Worm (Caenorhabditis elegans) whole organism, early embryonic: ENCODE measurements around the gene C16C8.17.
"Not testable (repeated sequence)": the region's sequence is repeated elsewhere in the genome, so short reads cannot be mapped to it uniquely, and the experiment has no call there.

Source experiments
- B0310.2 ChIP-seq: sonication (generic microtip); optimal IDR thresholded peaks from 2 replicates; lab custom pipeline; 2016; ENCODE audit warnings: mild to moderate bottlenecking, missing genetic modification characterization, missing compliant biosample characterization
- F13C5.2 ChIP-seq: sonication (generic microtip); optimal IDR thresholded peaks from 2 replicates; lab custom pipeline; 2017; ENCODE audit warnings: mild to moderate bottlenecking, missing genetic modification characterization, inconsistent platforms, missing compliant biosample characterization
- aly-1 ChIP-seq: sonication (generic microtip); optimal IDR thresholded peaks from 2 replicates; lab custom pipeline; 2016; ENCODE audit warnings: missing genetic modification characterization, missing compliant biosample characterization
- ama-1 ChIP-seq: fragments of 150-350 bp; optimal IDR thresholded peaks from 2 replicates; lab custom pipeline; 2014
- ceh-13 ChIP-seq: fragments of 200-800 bp; sonication (Bioruptor generic); optimal IDR thresholded peaks from 2 replicates; lab custom pipeline; 2018; ENCODE audit warnings: mild to moderate bottlenecking, missing genetic modification characterization, missing compliant biosample characterization
- ceh-36 ChIP-seq: sonication (generic microtip); optimal IDR thresholded peaks from 2 replicates; lab custom pipeline; 2016; ENCODE audit warnings: missing genetic modification characterization, inconsistent platforms, missing compliant biosample characterization
- ets-7 ChIP-seq: sonication (generic microtip); optimal IDR thresholded peaks from 2 replicates; lab custom pipeline; 2016; ENCODE audit warnings: missing genotype, missing genetic modification characterization, missing compliant biosample characterization
- flt-1 ChIP-seq: fragments of 200-800 bp; sonication (Bioruptor generic); IDR thresholded peaks from 2 replicates; pipeline ENCODE4 v1.3.6; 2022; ENCODE audit warnings: missing genetic modification characterization, missing compliant biosample characterization
- hmbx-1 ChIP-seq: sonication (generic microtip); optimal IDR thresholded peaks from 2 replicates; lab custom pipeline; 2016; ENCODE audit warnings: mild to moderate bottlenecking, missing genetic modification characterization, missing compliant biosample characterization
- hmg-4 ChIP-seq: fragments of 200-800 bp; sonication (Bioruptor generic); optimal IDR thresholded peaks from 2 replicates; lab custom pipeline; 2018; ENCODE audit warnings: mild to moderate bottlenecking, missing genetic modification characterization, missing compliant biosample characterization
- hnd-1 ChIP-seq: sonication (generic microtip); optimal IDR thresholded peaks from 2 replicates; lab custom pipeline; 2016; ENCODE audit warnings: missing genetic modification characterization, missing compliant biosample characterization
- pes-1 ChIP-seq: fragments of 200-800 bp; sonication (Bioruptor generic); IDR thresholded peaks from 2 replicates; pipeline ENCODE4 v1.3.6; 2022; ENCODE audit warnings: missing genetic modification reagents, missing genetic modification characterization, missing compliant biosample characterization
- scrt-1 ChIP-seq: fragments of 200-800 bp; sonication (Bioruptor generic); IDR thresholded peaks from 2 replicates; pipeline ENCODE4 v1.3.6; 2022; ENCODE audit warnings: missing genetic modification characterization, missing compliant biosample characterization
- sea-1 ChIP-seq: fragments of 200-800 bp; sonication (Bioruptor generic); conservative IDR thresholded peaks from 2 replicates; pipeline ENCODE4 v1.3.6; 2022; ENCODE audit warnings: missing genetic modification characterization, missing compliant biosample characterization
- tbx-11 ChIP-seq: fragments of 200-800 bp; sonication (Bioruptor generic); IDR thresholded peaks from 2 replicates; pipeline ENCODE4 v1.3.6; 2022; ENCODE audit warnings: missing genetic modification characterization, missing compliant biosample characterization
- tbx-37 ChIP-seq: fragments of 200-800 bp; sonication (Bioruptor generic); conservative IDR thresholded peaks from 2 replicates; pipeline ENCODE4 v1.3.6; 2022; ENCODE audit warnings: missing genetic modification reagents, missing genetic modification characterization, missing compliant biosample characterization
- tra-4 ChIP-seq: sonication (generic microtip); optimal IDR thresholded peaks from 2 replicates; lab custom pipeline; 2017; ENCODE audit warnings: missing genetic modification characterization, missing compliant biosample characterization

The C16C8.17 gene

ce11 chrII:3458209-3458608 lies 17.6 kb downstream of the C16C8.17 start, which contains the start of the genes C16C8.26 and C16C8.19:
TSS of gene C16C8.26 (minus strand) at chrII:3458309.
TSS of gene C16C8.19 (plus strand) at chrII:3458487.
- TF ChIP-seq tbx-37 (GFP tag; lab: Robert Waterston, UW) (no peak), tbx-11 (no peak), hmbx-1 (no peak), flt-1 (GFP tag; lab: Robert Waterston, UW) (no peak), ets-7 (tag; lab: Kevin White, UChicago) (no peak), hnd-1 (tag; lab: Kevin White, UChicago) (no peak), aly-1 (no peak), F13C5.2 (tag; lab: Kevin White, UChicago) (no peak), ama-1 (lab: Kevin White, UChicago) (no peak), scrt-1 (GFP tag; lab: Robert Waterston, UW) (no peak), B0310.2 (tag; lab: Kevin White, UChicago) (no peak), sea-1 (no peak), tra-4 (no peak), hmg-4 (GFP tag; lab: Kevin White, UChicago) (no peak), ceh-36 (tag; lab: Kevin White, UChicago) (no peak), ceh-13 (GFP tag; lab: Kevin White, UChicago) (no peak)

- TF ChIP-seq tbx-37 (GFP tag; lab: Robert Waterston, UW) (no peak), ceh-36 (tag; lab: Kevin White, UChicago) (peak; percentile 69)
These were observed 18.6 kb downstream of the C16C8.17 start for ce11 chrII:3459199-3459598.

ce11 chrII:3460048-3460447 lies 19.4 kb downstream of the C16C8.17 start, which contains the start of gene C16C8.7:
TSS of gene C16C8.7 (minus strand) at chrII:3460148.
- TF ChIP-seq ceh-13 (GFP tag; lab: Kevin White, UChicago) (no peak), pes-1 (GFP tag; lab: Robert Waterston, UW) (no peak), hmg-4 (GFP tag; lab: Kevin White, UChicago) (no peak), tbx-37 (GFP tag; lab: Robert Waterston, UW) (no peak), ceh-36 (tag; lab: Kevin White, UChicago) (no peak), flt-1 (GFP tag; lab: Robert Waterston, UW) (no peak), hmbx-1 (no peak), B0310.2 (tag; lab: Kevin White, UChicago) (no peak), tbx-11 (no peak), F13C5.2 (tag; lab: Kevin White, UChicago) (no peak), ets-7 (tag; lab: Kevin White, UChicago) (no peak)

ce11 chrII:3461586-3461985 lies 21.0 kb downstream of the C16C8.17 start, which contains the start of gene C16C8.8:
TSS of gene C16C8.8 (minus strand) at chrII:3461686.
- no peak for TF ChIP-seq B0310.2 (tag; lab: Kevin White, UChicago)
- no peak for TF ChIP-seq ceh-13 (GFP tag; lab: Kevin White, UChicago)
- TF ChIP-seq tbx-11 = no peak
- TF ChIP-seq hmg-4 (GFP tag; lab: Kevin White, UChicago) = no peak
- no peak for TF ChIP-seq ama-1 (lab: Kevin White, UChicago)
- TF ChIP-seq tbx-37 (GFP tag; lab: Robert Waterston, UW) = no peak
- no peak for TF ChIP-seq flt-1 (GFP tag; lab: Robert Waterston, UW)
- TF ChIP-seq aly-1 = no peak
- TF ChIP-seq F13C5.2 (tag; lab: Kevin White, UChicago) = no peak
- no peak for TF ChIP-seq scrt-1 (GFP tag; lab: Robert Waterston, UW)

ce11 chrII:3463097-3463496 lies 22.5 kb downstream of the C16C8.17 start, which contains the start of gene C16C8.9:
TSS of gene C16C8.9 (minus strand) at chrII:3463197.
- TF ChIP-seq scrt-1 (GFP tag; lab: Robert Waterston, UW) (no peak), B0310.2 (tag; lab: Kevin White, UChicago) (no peak), hmbx-1 (no peak), hmg-4 (GFP tag; lab: Kevin White, UChicago) (no peak), flt-1 (GFP tag; lab: Robert Waterston, UW) (no peak), ets-7 (tag; lab: Kevin White, UChicago) (no peak), tbx-37 (GFP tag; lab: Robert Waterston, UW) (no peak), ceh-36 (tag; lab: Kevin White, UChicago) (no peak)

ce11 chrII:3464580-3464979 lies 24.0 kb downstream of the C16C8.17 start, which contains the start of gene C16C8.10:
TSS of gene C16C8.10 (minus strand) at chrII:3464680.
- TF ChIP-seq ets-7 (tag; lab: Kevin White, UChicago); hmg-4 (GFP tag; lab: Kevin White, UChicago); aly-1: not testable (repeated sequence)

ce11 chrII:3470549-3470948 lies 29.9 kb downstream of the C16C8.17 start, which contains the start of gene Y49F6B.20:
TSS of gene Y49F6B.20 (minus strand) at chrII:3470649.
- TF ChIP-seq hmg-4 (GFP tag; lab: Kevin White, UChicago) = no peak
- no peak for TF ChIP-seq ceh-13 (GFP tag; lab: Kevin White, UChicago)
- TF ChIP-seq ets-7 (tag; lab: Kevin White, UChicago) = no peak
- TF ChIP-seq ama-1 (lab: Kevin White, UChicago) = no peak
- no peak for TF ChIP-seq pes-1 (GFP tag; lab: Robert Waterston, UW)
- no peak for TF ChIP-seq tbx-37 (GFP tag; lab: Robert Waterston, UW)
- TF ChIP-seq B0310.2 (tag; lab: Kevin White, UChicago) = no peak
- no peak for TF ChIP-seq sea-1
- TF ChIP-seq F13C5.2 (tag; lab: Kevin White, UChicago) = no peak
- TF ChIP-seq hnd-1 (tag; lab: Kevin White, UChicago) = no peak
- no peak for TF ChIP-seq aly-1
- no peak for TF ChIP-seq ceh-36 (tag; lab: Kevin White, UChicago)
- TF ChIP-seq hmbx-1 = no peak
- no peak for TF ChIP-seq flt-1 (GFP tag; lab: Robert Waterston, UW)
- TF ChIP-seq scrt-1 (GFP tag; lab: Robert Waterston, UW) = no peak
- TF ChIP-seq tra-4 = no peak
- TF ChIP-seq tbx-11 = no peak
